Worm (Caenorhabditis elegans): Measurements from ENCODE around the gene F35F10.14.

ce11 chrV:3301898-3302297 is 18.0 kb downstream of the F35F10.14 start, which contains the start of gene srbc-1:
- TF ChIP-seq C06A6.2 (GFP tag; conservative IDR thresholded peaks at IDR 0.05) (no peak), F52B5.7 (tag; optimal IDR thresholded peaks at IDR 0.05) (no peak), ceh-100 (GFP tag; IDR thresholded peaks at IDR 0.05) (no peak), unc-130 (GFP tag; optimal IDR thresholded peaks at IDR 0.05) (no peak), pha-4 (tag; optimal IDR thresholded peaks at IDR 0.05) (no peak), mxl-1 (tag; optimal IDR thresholded peaks at IDR 0.05) (no peak), snpc-4 (GFP tag; optimal IDR thresholded peaks at IDR 0.05) (no peak), snpc-4 (tag; optimal IDR thresholded peaks at IDR 0.05) (no peak), F49E8.2 (tag; optimal IDR thresholded peaks at IDR 0.05; ENCODE audit: insufficient read depth) (no peak)

All from whole organism, young adult.